Fruit fly (Drosophila melanogaster) whole organism, embryonic: ENCODE data around the gene Cdc37.

Experiments used
- Atf3 ChIP-seq: fragments of 200-800 bp; sonication (Bioruptor generic); optimal IDR thresholded peaks from 3 replicates; lab custom pipeline; 2016; ENCODE audit warnings: missing biosample characterization, missing genetic modification characterization
- Blimp-1 ChIP-seq: fragments of 200-800 bp; sonication (Bioruptor generic); optimal IDR thresholded peaks from 3 replicates; lab custom pipeline; 2018; ENCODE audit warnings: missing biosample characterization, missing genetic modification characterization, mild to moderate bottlenecking, moderate library complexity, missing genetic modification reagents
- CG1233 ChIP-seq: fragments of 200-800 bp; sonication (Bioruptor generic); optimal IDR thresholded peaks from 4 replicates; lab custom pipeline; 2018; ENCODE audit warnings: missing biosample characterization, mild to moderate bottlenecking, missing genetic modification characterization
- CG14860 ChIP-seq: fragments of 200-800 bp; sonication (Bioruptor generic); IDR thresholded peaks from 3 replicates; pipeline ENCODE4 v1.3.6; 2022; ENCODE audit warnings: missing biosample characterization, missing genetic modification characterization; ENCODE audit not compliant: partially characterized antibody
- CG15073 ChIP-seq: fragments of 200-800 bp; sonication (Bioruptor generic); optimal IDR thresholded peaks from 2 replicates; lab custom pipeline; 2016; ENCODE audit warnings: missing biosample characterization, missing genetic modification characterization
- CG17829 ChIP-seq: fragments of 200-800 bp; optimal IDR thresholded peaks from 2 replicates; lab custom pipeline; 2019; ENCODE audit warnings: missing biosample characterization, mild to moderate bottlenecking, missing genetic modification characterization, moderate library complexity
- CG18011 ChIP-seq: fragments of 200-800 bp; sonication (Bioruptor generic); optimal IDR thresholded peaks from 2 replicates; lab custom pipeline; 2017; ENCODE audit warnings: missing biosample characterization, missing genetic modification characterization, mild to moderate bottlenecking, moderate library complexity, missing genotype
- CG18764 ChIP-seq: fragments of 200-800 bp; sonication (Bioruptor generic); optimal IDR thresholded peaks from 3 replicates; lab custom pipeline; 2016; ENCODE audit warnings: missing biosample characterization, missing genetic modification characterization
- CG34224 ChIP-seq: fragments of 200-800 bp; sonication (Bioruptor generic); IDR thresholded peaks from 3 replicates; pipeline ENCODE4 v1.3.6; 2022; ENCODE audit warnings: missing biosample characterization, missing genetic modification characterization; ENCODE audit not compliant: partially characterized antibody
- CG34376 ChIP-seq: fragments of 200-800 bp; sonication (Bioruptor generic); optimal IDR thresholded peaks from 2 replicates; lab custom pipeline; 2018; ENCODE audit warnings: missing biosample characterization, mild to moderate bottlenecking, missing genetic modification characterization
- CG5180 ChIP-seq: fragments of 200-800 bp; sonication (Bioruptor generic); optimal IDR thresholded peaks from 3 replicates; lab custom pipeline; 2017; ENCODE audit warnings: missing biosample characterization, missing genetic modification characterization, mild to moderate bottlenecking, moderate library complexity, missing genetic modification reagents
- CG6654 ChIP-seq: fragments of 200-800 bp; sonication (Bioruptor generic); optimal IDR thresholded peaks from 2 replicates; lab custom pipeline; 2017; ENCODE audit warnings: missing biosample characterization, mild to moderate bottlenecking, missing genetic modification characterization
- CG6791 ChIP-seq: fragments of 200-800 bp; sonication (Bioruptor generic); IDR thresholded peaks from 3 replicates; pipeline ENCODE4 v1.3.6; 2022; ENCODE audit warnings: missing biosample characterization, missing genetic modification characterization; ENCODE audit not compliant: partially characterized antibody
- CG6854 ChIP-seq: fragments of 200-800 bp; sonication (Bioruptor generic); optimal IDR thresholded peaks from 3 replicates; lab custom pipeline; 2017; ENCODE audit warnings: missing biosample characterization, mild to moderate bottlenecking, missing genetic modification characterization
- CG8290 ChIP-seq, 3 experiments: fragments of 200-800 bp; sonication (Bioruptor generic); optimal IDR thresholded peaks; 2 replicates each; lab custom pipeline; 2016 to 2019; ENCODE audit warnings: missing biosample characterization in 3 of 3, missing genetic modification characterization in 3 of 3, mild to moderate bottlenecking in 2 of 3, moderate library complexity in 1 of 3
- CG8359 ChIP-seq: fragments of 200-800 bp; sonication (Bioruptor generic); optimal IDR thresholded peaks from 2 replicates; lab custom pipeline; 2017; ENCODE audit warnings: missing biosample characterization, mild to moderate bottlenecking, missing genetic modification characterization, borderline replicate concordance
- CG8765 ChIP-seq: fragments of 200-800 bp; sonication (Bioruptor generic); IDR thresholded peaks from 2 replicates; pipeline ENCODE4 v1.3.6; 2022; ENCODE audit warnings: missing biosample characterization, missing genetic modification characterization
- Dfd ChIP-seq, 2 experiments: fragments of >200 bp; optimal IDR thresholded peaks; 2 replicates each; lab custom pipeline; 2017; ENCODE audit warnings: missing biosample characterization in 2 of 2, missing genetic modification characterization in 2 of 2
- Ets97D ChIP-seq: fragments of 200-800 bp; sonication (Bioruptor generic); optimal IDR thresholded peaks from 3 replicates; lab custom pipeline; 2016; ENCODE audit warnings: missing biosample characterization, missing genetic modification characterization
- HmgZ ChIP-seq: fragments of 200-800 bp; sonication (Bioruptor generic); optimal IDR thresholded peaks from 2 replicates; lab custom pipeline; 2018; ENCODE audit warnings: missing biosample characterization, mild to moderate bottlenecking, missing genetic modification characterization
- Med ChIP-seq: fragments of 200-800 bp; sonication (Bioruptor generic); peaks from one replicate; lab custom pipeline; 2016; ENCODE audit warnings: missing biosample characterization, missing genetic modification characterization, mild to moderate bottlenecking, inconsistent platforms, moderate library complexity
- Myb ChIP-seq: fragments of 200-800 bp; sonication (Bioruptor generic); optimal IDR thresholded peaks from 2 replicates; lab custom pipeline; 2016; ENCODE audit warnings: missing biosample characterization, missing genetic modification characterization
- Nf-YA ChIP-seq: fragments of 200-800 bp; sonication (Bioruptor generic); IDR thresholded peaks from 2 replicates; pipeline ENCODE4 v1.3.6; 2022; ENCODE audit warnings: missing biosample characterization, missing genetic modification characterization
- Nf-YC ChIP-seq: fragments of 200-800 bp; optimal IDR thresholded peaks from 3 replicates; lab custom pipeline; 2019; ENCODE audit warnings: missing biosample characterization, mild to moderate bottlenecking, missing genetic modification characterization, moderate library complexity
- Oli ChIP-seq: fragments of 200-800 bp; sonication (Bioruptor generic); optimal IDR thresholded peaks from 2 replicates; lab custom pipeline; 2018; ENCODE audit warnings: missing biosample characterization, mild to moderate bottlenecking, missing genetic modification characterization, moderate library complexity
- Opbp ChIP-seq: fragments of 200-800 bp; sonication (Bioruptor generic); IDR thresholded peaks from 3 replicates; pipeline ENCODE4 v1.3.6; 2022; ENCODE audit warnings: missing biosample characterization, missing genetic modification characterization; ENCODE audit not compliant: partially characterized antibody
- Poxn ChIP-seq: fragments of 200-800 bp; sonication (Bioruptor generic); IDR thresholded peaks from 2 replicates; pipeline ENCODE4 v1.3.6; 2022; ENCODE audit warnings: missing biosample characterization, missing genetic modification characterization
- Scr ChIP-seq: fragments of 200-800 bp; sonication (Bioruptor generic); IDR thresholded peaks from 2 replicates; pipeline ENCODE4 v1.3.6; 2022; ENCODE audit warnings: missing biosample characterization, missing genetic modification characterization; ENCODE audit not compliant: partially characterized antibody
- Usf ChIP-seq: fragments of 200-800 bp; sonication (Bioruptor generic); optimal IDR thresholded peaks from 2 replicates; lab custom pipeline; 2017; ENCODE audit warnings: missing genotype, missing biosample characterization, missing genetic modification characterization
- bab2 ChIP-seq: fragments of 200-800 bp; sonication (Bioruptor generic); optimal IDR thresholded peaks from 2 replicates; lab custom pipeline; 2016; ENCODE audit warnings: missing biosample characterization, missing genetic modification characterization
- bbx ChIP-seq: fragments of 200-800 bp; sonication (Bioruptor generic); IDR thresholded peaks from 2 replicates; pipeline ENCODE4 v1.3.6; 2022; ENCODE audit warnings: missing biosample characterization, missing genetic modification characterization; ENCODE audit not compliant: partially characterized antibody
- bowl ChIP-seq: fragments of 200-800 bp; sonication (Bioruptor generic); IDR thresholded peaks from 2 replicates; pipeline ENCODE4 v1.3.6; 2022; ENCODE audit warnings: missing biosample characterization, missing genetic modification characterization
- cwo ChIP-seq: fragments of 200-800 bp; sonication (Bioruptor generic); optimal IDR thresholded peaks from 3 replicates; lab custom pipeline; 2017; ENCODE audit warnings: missing biosample characterization, missing genetic modification characterization, mild to moderate bottlenecking, moderate library complexity, missing genetic modification reagents
- emc ChIP-seq: fragments of 200-800 bp; sonication (Bioruptor generic); optimal IDR thresholded peaks from 2 replicates; lab custom pipeline; 2016; ENCODE audit warnings: missing biosample characterization, missing genetic modification characterization
- ftz-f1 ChIP-seq: fragments of 200-800 bp; sonication (Bioruptor generic); optimal IDR thresholded peaks from 2 replicates; lab custom pipeline; 2016; ENCODE audit warnings: missing biosample characterization, missing genetic modification characterization
- inv ChIP-seq: fragments of 200-800 bp; sonication (Bioruptor generic); IDR thresholded peaks from 2 replicates; pipeline ENCODE4 v1.3.6; 2022; ENCODE audit warnings: missing biosample characterization, missing genetic modification characterization; ENCODE audit not compliant: partially characterized antibody
- knrl ChIP-seq: fragments of 200-800 bp; sonication (Bioruptor generic); IDR thresholded peaks from 3 replicates; pipeline ENCODE4 v1.3.6; 2022; ENCODE audit warnings: missing biosample characterization, missing genetic modification characterization; ENCODE audit not compliant: partially characterized antibody
- lola ChIP-seq, 3 experiments: fragments of >200 bp in 2 of 3; fragments of 200-800 bp in 1 of 3; sonication (Bioruptor generic) in 1 of 3; optimal IDR thresholded peaks; 2 replicates each; lab custom pipeline; 2017 to 2019; ENCODE audit warnings: missing biosample characterization in 3 of 3, missing genetic modification characterization in 3 of 3, mild to moderate bottlenecking in 1 of 3, moderate library complexity in 1 of 3
- pan ChIP-seq, 4 experiments: fragments of >200 bp in 3 of 4; fragments of 200-800 bp in 1 of 4; sonication (Bioruptor generic) in 1 of 4; optimal IDR thresholded peaks in 3 of 4; IDR thresholded peaks in 1 of 4; 2 replicates each; pipeline versions ENCODE4 v1.3.6 to Lab custom; 2017 to 2022; ENCODE audit warnings: missing biosample characterization in 2 of 4, missing genetic modification characterization in 2 of 4, mixed read lengths in 1 of 4
- pho ChIP-seq: fragments of 200-800 bp; sonication (Bioruptor generic); optimal IDR thresholded peaks from 2 replicates; lab custom pipeline; 2016; ENCODE audit warnings: missing biosample characterization, missing genetic modification characterization
- pum ChIP-seq: fragments of 200-800 bp; sonication (Bioruptor generic); optimal IDR thresholded peaks from 2 replicates; lab custom pipeline; 2016; ENCODE audit warnings: missing biosample characterization, missing genetic modification characterization
- repo ChIP-seq: fragments of 200-800 bp; sonication (Bioruptor generic); optimal IDR thresholded peaks from 2 replicates; lab custom pipeline; 2016; ENCODE audit warnings: missing biosample characterization, missing genetic modification characterization
- salm ChIP-seq: fragments of 200-800 bp; sonication (Bioruptor generic); optimal IDR thresholded peaks from 2 replicates; lab custom pipeline; 2018; ENCODE audit warnings: missing biosample characterization, mild to moderate bottlenecking, missing genetic modification characterization
- seq ChIP-seq: fragments of 200-800 bp; sonication (Bioruptor generic); IDR thresholded peaks from 2 replicates; pipeline ENCODE4 v1.3.6; 2022; ENCODE audit warnings: missing biosample characterization, missing genetic modification characterization
- slou ChIP-seq: fragments of 200-800 bp; sonication (Bioruptor generic); optimal IDR thresholded peaks from 3 replicates; lab custom pipeline; 2016; ENCODE audit warnings: missing biosample characterization, missing genetic modification characterization
- tll ChIP-seq, 2 experiments: fragments of 200-800 bp in 1 of 2; fragments of >200 bp in 1 of 2; sonication (Bioruptor generic) in 1 of 2; optimal IDR thresholded peaks; 2 replicates each; lab custom pipeline; 2017 to 2019; ENCODE audit warnings: missing biosample characterization in 2 of 2, missing genetic modification characterization in 2 of 2, mild to moderate bottlenecking in 1 of 2, moderate library complexity in 1 of 2
- twi ChIP-seq: fragments of 200-800 bp; optimal IDR thresholded peaks from 2 replicates; lab custom pipeline; 2019; ENCODE audit warnings: missing biosample characterization, mild to moderate bottlenecking, missing genetic modification characterization, moderate library complexity
- z ChIP-seq: fragments of 200-800 bp; sonication (Bioruptor generic); IDR thresholded peaks from 3 replicates; pipeline ENCODE4 v1.3.6; 2022; ENCODE audit warnings: missing biosample characterization, missing genetic modification characterization
- zfh1 ChIP-seq: fragments of 200-800 bp; sonication (Bioruptor generic); IDR thresholded peaks from 3 replicates; pipeline ENCODE4 v1.3.6; 2022; ENCODE audit warnings: missing biosample characterization, missing genetic modification characterization

Cdc37 gene

DNA sequence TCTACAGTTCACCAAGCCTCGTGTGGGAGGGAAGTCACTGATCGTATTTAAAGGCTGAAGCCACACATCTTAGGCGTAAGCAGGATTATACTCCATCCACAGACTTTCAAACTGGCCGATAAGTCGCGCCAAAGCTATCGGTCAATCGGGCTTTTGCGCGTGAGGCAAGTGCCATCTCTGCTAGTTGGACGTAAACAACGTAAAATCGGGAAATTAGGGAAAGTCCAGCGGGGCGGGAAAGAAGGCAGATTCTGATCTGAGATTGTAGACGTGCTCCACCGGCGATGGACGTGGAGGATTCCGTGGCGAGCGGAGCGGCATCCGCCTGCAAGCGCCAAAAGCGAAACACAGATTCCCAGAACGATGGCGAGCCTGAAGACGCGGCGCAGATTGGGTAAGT lies 39.0 kb upstream of the Cdc37 start, which contains the start of gene CG8001 (continued):
- TF ChIP-seq inv (GFP tag; lab: Robert Waterston, UW) (peak; percentile 28; the same call in 1 of the 2 replicates), Med (peak; percentile 75), Myb (GFP tag; lab: Kevin White, UChicago) (no peak), slou (GFP tag; lab: Kevin White, UChicago) (no peak), pho (GFP tag; lab: Kevin White, UChicago) (no peak), CG18764 (GFP tag; lab: Kevin White, UChicago) (no peak), HmgZ (tag; lab: Kevin White, UChicago) (no peak), tll (GFP tag; optimal IDR thresholded peaks at IDR 0.05; lab: Kevin White, UChicago) (no peak), knrl (peak; percentile 44; the same call in 2 of the 3 replicates), CG6791 (GFP tag; lab: Robert Waterston, UW) (peak; percentile 67), Opbp (GFP tag; lab: Robert Waterston, UW) (peak; percentile 49; the same call in 2 of the 3 replicates), pan (optimal IDR thresholded peaks at IDR 0.05; lab: Kevin White, UChicago) (no peak), pan (GFP tag; optimal IDR thresholded peaks at IDR 0.05 in 1 of 2, IDR thresholded peaks at IDR 0.05 in 1 of 2) (no peak), emc (GFP tag; lab: Kevin White, UChicago) (no peak), Scr (GFP tag; lab: Robert Waterston, UW) (peak; percentile 64), seq (no peak), CG8290 (GFP tag; optimal IDR thresholded peaks at IDR 0.05; lab: Kevin White, UChicago) (no peak), CG8290 (tag; optimal IDR thresholded peaks at IDR 0.05; lab: Kevin White, UChicago) (no peak), CG6654 (GFP tag; lab: Kevin White, UChicago) (no peak), Nf-YC (no peak), lola (GFP tag; optimal IDR thresholded peaks at IDR 0.05; lab: Kevin White, UChicago) (no peak), CG14860 (0 out of 3 replicates have a peak, but pooled peaks have one; percentile 37), CG18011 (GFP tag; lab: Kevin White, UChicago) (no peak), CG8359 (GFP tag; lab: Kevin White, UChicago) (no peak), Nf-YA (GFP tag; lab: Robert Waterston, UW) (no peak), CG15073 (GFP tag; lab: Kevin White, UChicago) (no peak), salm (tag; lab: Kevin White, UChicago) (no peak), Dfd (GFP tag; optimal IDR thresholded peaks at IDR 0.05; lab: Kevin White, UChicago) (no peak), CG8765 (GFP tag; lab: Robert Waterston, UW) (no peak), bbx (GFP tag; lab: Robert Waterston, UW) (peak; percentile 69), Oli (tag; lab: Kevin White, UChicago) (no peak), CG17829 (tag; lab: Kevin White, UChicago) (no peak), CG6854 (GFP tag; lab: Kevin White, UChicago) (no peak), repo (GFP tag; lab: Kevin White, UChicago) (no peak), Usf (no peak), Ets97D (no peak), CG34224 (GFP tag; lab: Robert Waterston, UW) (peak; percentile 56; the same call in 2 of the 3 replicates), z (GFP tag; lab: Robert Waterston, UW) (no peak), pum (GFP tag; lab: Kevin White, UChicago) (no peak), bab2 (GFP tag; lab: Kevin White, UChicago) (no peak), Blimp-1 (no peak), Poxn (GFP tag; lab: Robert Waterston, UW) (no peak), bowl (GFP tag; lab: Robert Waterston, UW) (no peak), cwo (GFP tag; lab: Kevin White, UChicago) (no peak), zfh1 (no peak), CG5180 (no peak), ftz-f1 (no peak), CG1233 (GFP tag; lab: Kevin White, UChicago) (no peak), CG34376 (no peak), Atf3 (GFP tag; lab: Kevin White, UChicago) (no peak), twi (tag; lab: Kevin White, UChicago) (no peak)
